Worm (Caenorhabditis elegans): ENCODE results near the gene Y51H7C.3.

DNA sequence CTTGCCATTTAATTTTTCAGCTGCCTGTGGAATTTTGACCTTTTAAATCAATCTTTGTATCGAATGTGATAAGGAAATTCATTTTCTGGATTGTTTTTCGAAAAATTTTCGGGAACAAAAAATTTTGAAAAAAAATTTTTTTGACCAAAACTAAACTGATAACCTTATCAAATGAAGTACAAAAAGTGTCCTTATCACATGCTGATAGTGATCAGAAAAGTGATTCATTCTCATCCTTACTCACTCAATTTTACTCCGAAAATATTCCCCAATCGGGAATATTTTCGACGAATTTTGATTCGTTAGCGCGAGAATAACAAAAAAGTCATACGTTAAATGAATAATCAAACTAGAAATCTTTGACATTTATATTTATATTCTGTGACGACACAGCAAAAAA, 37.0 kb downstream of the Y51H7C.3 start:
- TF ChIP-seq him-1 (tag; optimal IDR thresholded peaks at IDR 0.05), result no peak
- no peak for TF ChIP-seq dao-5 (tag; optimal IDR thresholded peaks at IDR 0.05)

All from whole organism, L4/young adult.